Worm (Caenorhabditis elegans): ENCODE data around the gene T26C11.9.

T26C11.9 gene

DNA sequence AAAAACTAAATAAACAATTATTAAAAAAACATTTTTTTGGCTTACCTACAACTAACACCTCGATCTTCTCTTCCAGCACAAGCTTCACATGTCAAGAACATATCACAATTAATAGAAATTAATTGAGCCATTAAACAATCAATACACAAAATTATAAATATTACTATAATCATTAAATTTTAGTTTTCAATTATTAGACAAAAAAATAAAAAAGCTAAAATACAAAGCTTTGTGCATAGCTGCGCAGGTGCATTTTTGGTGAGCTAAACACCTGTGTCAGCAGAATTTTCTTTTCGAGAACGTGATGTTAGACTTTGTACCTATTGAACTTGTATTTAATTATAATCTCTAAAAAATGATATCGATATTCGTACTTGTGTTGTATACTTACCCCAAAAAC, 23.7 kb downstream of the T26C11.9 start, which contains the start of gene C14E2.6:
C14E2.6 (minus strand) TSS at position 101 of the 400 bp plus-strand sequence.
- TF ChIP-seq C34F6.9 (tag; optimal IDR thresholded peaks at IDR 0.05) = no peak
- no peak for TF ChIP-seq mab-5 (tag; optimal IDR thresholded peaks at IDR 0.05)
- no peak for TF ChIP-seq dmd-4 (tag; optimal IDR thresholded peaks at IDR 0.05)
- no peak for TF ChIP-seq unc-39 (tag; optimal IDR thresholded peaks at IDR 0.05)
- TF ChIP-seq lin-11 (tag; optimal IDR thresholded peaks at IDR 0.05) = no peak

DNA sequence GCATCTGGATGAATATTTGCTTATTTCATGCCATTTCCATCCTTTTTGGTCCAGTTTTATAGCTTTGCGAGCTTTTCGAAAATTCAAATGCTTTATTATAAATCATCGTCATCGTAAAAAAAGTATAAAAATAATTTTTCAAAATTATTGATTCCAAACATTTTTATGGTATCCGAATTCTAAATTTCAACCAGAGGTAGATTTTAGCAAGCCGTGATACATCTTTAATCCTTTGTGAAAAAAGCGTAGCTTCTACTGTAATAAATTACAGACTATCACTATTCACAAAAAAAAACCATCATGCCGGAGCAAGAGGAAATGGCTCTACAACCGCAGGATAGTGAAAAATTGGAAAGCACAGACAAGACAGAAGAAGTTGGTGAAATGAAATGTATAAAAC, 27.5 kb downstream of the T26C11.9 start, which contains the start of gene C14E2.1:
C14E2.1 (plus strand) TSS at position 301 of the 400 bp plus-strand sequence.
- TF ChIP-seq egl-27 (tag; optimal IDR thresholded peaks at IDR 0.05) (no peak), R02D3.7 (tag; optimal IDR thresholded peaks at IDR 0.05) (no peak), mbf-1 (tag; optimal IDR thresholded peaks at IDR 0.05) (no peak), blmp-1 (tag; optimal IDR thresholded peaks at IDR 0.05; ENCODE audit: insufficient read depth) (no peak), unc-39 (tag; optimal IDR thresholded peaks at IDR 0.05) (no peak), crh-2 (tag; optimal IDR thresholded peaks at IDR 0.05) (no peak), sma-3 (GFP tag; optimal IDR thresholded peaks at IDR 0.05) (no peak), nhr-11 (tag; optimal IDR thresholded peaks at IDR 0.05) (no peak), nhr-6 (tag; optimal IDR thresholded peaks at IDR 0.05) (no peak), ceh-16 (tag; optimal IDR thresholded peaks at IDR 0.05) (no peak), ZK546.5 (tag; optimal IDR thresholded peaks at IDR 0.05) (no peak)

DNA sequence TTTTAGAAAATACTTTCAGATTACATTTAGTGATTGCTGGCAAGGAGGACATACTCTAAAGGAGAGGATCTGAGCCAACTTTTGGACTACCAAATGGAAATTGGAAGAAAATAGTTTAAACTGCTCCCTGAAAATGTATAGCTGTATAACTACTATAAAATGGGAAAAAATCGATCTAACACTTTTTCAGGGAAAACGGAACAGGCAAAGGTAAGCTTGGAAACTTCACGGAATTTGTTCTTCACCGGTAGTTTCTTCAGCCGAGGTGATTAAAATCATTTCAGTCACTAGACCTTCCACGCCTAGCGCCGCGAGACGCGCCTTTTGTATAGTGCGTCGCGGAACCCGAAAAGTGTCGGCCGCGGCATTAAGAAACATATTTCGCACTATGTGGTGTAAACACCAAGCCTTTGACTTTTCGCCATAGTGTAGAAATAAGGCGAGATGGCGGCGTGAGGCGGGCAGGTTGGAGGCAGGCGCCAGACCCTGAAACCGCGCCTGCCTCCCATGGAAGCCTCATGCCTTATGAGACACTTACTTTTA, 28.3 kb downstream of the T26C11.9 start, which contains the start of gene C14E2.5:
C14E2.5 (minus strand) TSS at position 51 of the 543 bp plus-strand sequence.
- TF ChIP-seq crh-2 (tag; optimal IDR thresholded peaks at IDR 0.05) = no peak
- no peak for TF ChIP-seq snpc-4 (tag; optimal IDR thresholded peaks at IDR 0.05)
- TF ChIP-seq nhr-6 (tag; optimal IDR thresholded peaks at IDR 0.05) = no peak
- TF ChIP-seq nhr-129 (tag; optimal IDR thresholded peaks at IDR 0.05) = no peak
- no peak for TF ChIP-seq sma-3 (GFP tag; optimal IDR thresholded peaks at IDR 0.05)
- no peak for TF ChIP-seq elt-3 (tag; optimal IDR thresholded peaks at IDR 0.05)
- no peak for TF ChIP-seq mdl-1 (tag; optimal IDR thresholded peaks at IDR 0.05)
- no peak for TF ChIP-seq nhr-23 (tag; optimal IDR thresholded peaks at IDR 0.05)
- no peak for TF ChIP-seq fos-1 (tag; optimal IDR thresholded peaks at IDR 0.05)
- TF ChIP-seq nhr-11 (tag; optimal IDR thresholded peaks at IDR 0.05) = no peak
- TF ChIP-seq ztf-4 (tag; optimal IDR thresholded peaks at IDR 0.05) = no peak
- no peak for TF ChIP-seq nhr-237 (tag; optimal IDR thresholded peaks at IDR 0.05)
- TF ChIP-seq ztf-1 (GFP tag; conservative IDR thresholded peaks at IDR 0.05) = no peak
- TF ChIP-seq gmeb-1 (tag; optimal IDR thresholded peaks at IDR 0.05) = no peak
- no peak for TF ChIP-seq nhr-10 (tag; optimal IDR thresholded peaks at IDR 0.05)
- no peak for TF ChIP-seq alr-1 (tag; optimal IDR thresholded peaks at IDR 0.05)
- no peak for TF ChIP-seq zag-1 (tag; optimal IDR thresholded peaks at IDR 0.05)
- TF ChIP-seq Y55F3AM.14 (GFP tag; optimal IDR thresholded peaks at IDR 0.05) = no peak

DNA sequence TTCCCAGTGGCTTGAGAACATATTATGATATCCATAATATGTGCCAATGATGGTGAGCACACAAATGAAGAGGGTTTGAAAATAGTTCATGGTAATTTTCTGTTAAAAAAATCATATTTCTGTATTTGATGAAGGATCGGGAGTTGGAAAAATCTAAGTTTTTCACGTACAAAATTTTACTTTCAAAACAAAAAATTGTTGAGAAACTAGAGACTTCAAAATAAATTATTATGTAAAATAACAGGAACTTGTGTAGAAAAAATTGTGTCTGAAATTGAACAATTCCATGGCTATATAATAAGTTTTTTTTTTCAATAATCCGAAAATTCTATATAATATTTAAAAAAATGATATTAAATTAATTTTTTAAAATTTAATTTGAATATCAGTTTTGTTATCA, 32.4 kb downstream of the T26C11.9 start, which contains the start of gene C14E2.4:
C14E2.4 (minus strand) TSS at position 101 of the 400 bp plus-strand sequence.
- TF ChIP-seq lin-39 (tag; optimal IDR thresholded peaks at IDR 0.05) (no peak), ceh-82 (tag; optimal IDR thresholded peaks at IDR 0.05) (no peak), nhr-6 (tag; optimal IDR thresholded peaks at IDR 0.05) (no peak), skn-1 (tag; optimal IDR thresholded peaks at IDR 0.05) (no peak), snpc-4 (tag; optimal IDR thresholded peaks at IDR 0.05) (no peak), Y55F3AM.14 (GFP tag; optimal IDR thresholded peaks at IDR 0.05) (no peak), ztf-11 (tag; optimal IDR thresholded peaks at IDR 0.05) (no peak), lsy-2 (tag; optimal IDR thresholded peaks at IDR 0.05) (no peak), ama-1 (optimal IDR thresholded peaks at IDR 0.05) (no peak), ZK546.5 (tag; optimal IDR thresholded peaks at IDR 0.05) (no peak), egl-27 (tag; optimal IDR thresholded peaks at IDR 0.05) (no peak), ceh-16 (tag; optimal IDR thresholded peaks at IDR 0.05) (no peak), sma-3 (GFP tag; optimal IDR thresholded peaks at IDR 0.05) (no peak), nhr-10 (tag; optimal IDR thresholded peaks at IDR 0.05) (no peak), elt-1 (tag; optimal IDR thresholded peaks at IDR 0.05) (no peak), nhr-12 (tag; optimal IDR thresholded peaks at IDR 0.05) (no peak), unc-62 (GFP tag; optimal IDR thresholded peaks at IDR 0.05) (no peak), peb-1 (tag; optimal IDR thresholded peaks at IDR 0.05) (no peak)
